Worm (Caenorhabditis elegans) whole organism, early embryonic: ENCODE data around the gene F26D2.16.

Source experiments
- ama-1 ChIP-seq: fragments of 150-350 bp; optimal IDR thresholded peaks from 2 replicates; lab custom pipeline; 2014
- tbx-11 ChIP-seq: fragments of 200-800 bp; sonication (Bioruptor generic); IDR thresholded peaks from 2 replicates; pipeline ENCODE4 v1.3.6; 2022; ENCODE audit warnings: missing genetic modification characterization, missing compliant biosample characterization
- tra-4 ChIP-seq: sonication (generic microtip); optimal IDR thresholded peaks from 2 replicates; lab custom pipeline; 2017; ENCODE audit warnings: missing genetic modification characterization, missing compliant biosample characterization

DNA sequence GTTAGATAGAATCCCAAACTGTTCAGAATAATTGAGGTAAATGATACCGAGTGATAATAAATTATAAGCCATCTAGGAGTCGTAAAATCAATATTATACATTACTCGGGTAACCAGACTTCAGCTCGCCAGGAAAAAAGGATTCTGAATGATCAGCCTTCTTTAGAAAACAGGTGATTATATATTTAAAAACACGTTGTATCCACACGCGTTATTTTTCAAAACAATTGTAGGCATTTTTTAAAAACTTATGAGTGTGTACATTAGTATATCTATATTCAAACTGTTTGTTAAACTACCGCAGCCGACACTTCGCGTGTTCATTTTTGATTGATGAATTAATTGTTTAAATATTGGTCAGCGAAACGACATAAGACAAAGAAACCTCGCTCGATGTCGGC, 31.4 kb downstream of the F26D2.16 start, which contains the start of gene sri-65:
- no peak for TF ChIP-seq ama-1 (lab: Kevin White, UChicago)
- no peak for TF ChIP-seq tbx-11
- no peak for TF ChIP-seq tra-4 (tag; lab: Kevin White, UChicago)
